Worm (Caenorhabditis elegans) whole organism, early embryonic: ENCODE results near the gene best-15.
A peak's percentile ranks its signal among the peaks of the same experiment; 100 is the strongest.

ENCODE experiments used
- B0310.2 ChIP-seq: sonication (generic microtip); optimal IDR thresholded peaks from 2 replicates; lab custom pipeline; 2016; ENCODE audit warnings: mild to moderate bottlenecking, missing genetic modification characterization, missing compliant biosample characterization
- F13C5.2 ChIP-seq: sonication (generic microtip); optimal IDR thresholded peaks from 2 replicates; lab custom pipeline; 2017; ENCODE audit warnings: mild to moderate bottlenecking, missing genetic modification characterization, inconsistent platforms, missing compliant biosample characterization
- aly-1 ChIP-seq: sonication (generic microtip); optimal IDR thresholded peaks from 2 replicates; lab custom pipeline; 2016; ENCODE audit warnings: missing genetic modification characterization, missing compliant biosample characterization
- ama-1 ChIP-seq: fragments of 150-350 bp; optimal IDR thresholded peaks from 2 replicates; lab custom pipeline; 2014
- ceh-13 ChIP-seq: fragments of 200-800 bp; sonication (Bioruptor generic); optimal IDR thresholded peaks from 2 replicates; lab custom pipeline; 2018; ENCODE audit warnings: mild to moderate bottlenecking, missing genetic modification characterization, missing compliant biosample characterization
- ceh-36 ChIP-seq: sonication (generic microtip); optimal IDR thresholded peaks from 2 replicates; lab custom pipeline; 2016; ENCODE audit warnings: missing genetic modification characterization, inconsistent platforms, missing compliant biosample characterization
- ets-7 ChIP-seq: sonication (generic microtip); optimal IDR thresholded peaks from 2 replicates; lab custom pipeline; 2016; ENCODE audit warnings: missing genotype, missing genetic modification characterization, missing compliant biosample characterization
- flt-1 ChIP-seq: fragments of 200-800 bp; sonication (Bioruptor generic); IDR thresholded peaks from 2 replicates; pipeline ENCODE4 v1.3.6; 2022; ENCODE audit warnings: missing genetic modification characterization, missing compliant biosample characterization
- hmbx-1 ChIP-seq: sonication (generic microtip); optimal IDR thresholded peaks from 2 replicates; lab custom pipeline; 2016; ENCODE audit warnings: mild to moderate bottlenecking, missing genetic modification characterization, missing compliant biosample characterization
- hmg-4 ChIP-seq: fragments of 200-800 bp; sonication (Bioruptor generic); optimal IDR thresholded peaks from 2 replicates; lab custom pipeline; 2018; ENCODE audit warnings: mild to moderate bottlenecking, missing genetic modification characterization, missing compliant biosample characterization
- hnd-1 ChIP-seq: sonication (generic microtip); optimal IDR thresholded peaks from 2 replicates; lab custom pipeline; 2016; ENCODE audit warnings: missing genetic modification characterization, missing compliant biosample characterization
- pes-1 ChIP-seq: fragments of 200-800 bp; sonication (Bioruptor generic); IDR thresholded peaks from 2 replicates; pipeline ENCODE4 v1.3.6; 2022; ENCODE audit warnings: missing genetic modification reagents, missing genetic modification characterization, missing compliant biosample characterization
- scrt-1 ChIP-seq: fragments of 200-800 bp; sonication (Bioruptor generic); IDR thresholded peaks from 2 replicates; pipeline ENCODE4 v1.3.6; 2022; ENCODE audit warnings: missing genetic modification characterization, missing compliant biosample characterization
- sea-1 ChIP-seq: fragments of 200-800 bp; sonication (Bioruptor generic); conservative IDR thresholded peaks from 2 replicates; pipeline ENCODE4 v1.3.6; 2022; ENCODE audit warnings: missing genetic modification characterization, missing compliant biosample characterization
- tbx-11 ChIP-seq: fragments of 200-800 bp; sonication (Bioruptor generic); IDR thresholded peaks from 2 replicates; pipeline ENCODE4 v1.3.6; 2022; ENCODE audit warnings: missing genetic modification characterization, missing compliant biosample characterization
- tbx-37 ChIP-seq: fragments of 200-800 bp; sonication (Bioruptor generic); conservative IDR thresholded peaks from 2 replicates; pipeline ENCODE4 v1.3.6; 2022; ENCODE audit warnings: missing genetic modification reagents, missing genetic modification characterization, missing compliant biosample characterization
- tra-4 ChIP-seq: sonication (generic microtip); optimal IDR thresholded peaks from 2 replicates; lab custom pipeline; 2017; ENCODE audit warnings: missing genetic modification characterization, missing compliant biosample characterization

Gene best-15

DNA sequence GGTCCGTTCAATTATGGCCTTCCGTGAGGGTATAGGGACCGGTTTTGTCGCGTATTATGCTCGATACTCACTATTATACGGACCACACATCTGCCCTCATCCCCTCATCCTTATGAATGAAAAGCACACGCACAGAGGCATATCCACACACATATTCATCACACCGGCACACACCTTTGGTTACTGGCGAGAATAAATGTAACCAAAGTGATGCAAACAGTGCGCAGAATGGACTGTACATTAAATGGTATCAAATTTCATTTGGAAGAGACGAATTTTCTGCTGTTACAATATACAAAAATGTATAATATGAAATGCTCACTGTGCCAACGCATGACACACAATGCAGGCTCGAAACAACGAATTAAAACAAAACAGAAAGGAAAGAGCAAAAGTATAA is 37.6 kb upstream of the best-15 start:
- no peak for TF ChIP-seq B0310.2 (tag; lab: Kevin White, UChicago)
- 0 out of 2 replicates have a peak, but pooled peaks have one; percentile 43 for TF ChIP-seq flt-1
- peak; percentile 21 for TF ChIP-seq hmg-4

DNA sequence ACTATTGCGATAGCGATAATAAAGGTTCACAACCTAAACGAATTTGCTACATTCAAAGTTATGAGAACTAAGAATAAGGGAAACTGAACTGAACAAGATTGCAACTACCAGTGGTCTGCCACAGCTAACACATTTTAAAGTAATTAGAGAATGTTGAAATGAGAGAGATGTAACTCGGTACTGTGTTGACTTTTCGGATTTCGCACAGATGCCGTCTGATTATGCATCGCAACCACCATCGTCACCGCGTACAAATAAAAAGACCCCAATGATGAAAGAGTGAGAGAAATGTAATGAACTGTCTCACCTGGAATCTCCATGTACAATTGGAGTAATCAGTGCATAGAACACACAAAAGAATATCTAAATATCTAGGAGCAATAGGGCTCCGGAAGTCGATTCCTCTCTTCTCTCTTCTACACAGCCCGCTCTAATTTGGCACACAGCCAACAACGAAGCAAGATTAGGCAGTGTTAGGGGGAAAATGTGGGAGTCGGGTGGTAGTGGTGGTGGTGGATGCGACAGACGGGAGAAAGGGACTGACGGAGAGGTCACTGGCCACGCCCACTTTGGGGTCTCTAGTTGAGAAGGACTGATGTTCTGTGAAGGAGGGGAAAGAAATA is 36.7 kb upstream of the best-15 start, which contains the start of gene F13E9.11:
F13E9.11 (minus strand) TSS at position 507 of the 623 bp plus-strand sequence.
- TF ChIP-seq ceh-13 (GFP tag; lab: Kevin White, UChicago) (no peak), ets-7 (peak; percentile 51), scrt-1 (GFP tag; lab: Robert Waterston, UW) (no peak), tbx-11 (GFP tag; lab: Robert Waterston, UW) (0 out of 2 replicates have a peak, but pooled peaks have one; percentile 48), hmg-4 (peak; percentile 10)

DNA sequence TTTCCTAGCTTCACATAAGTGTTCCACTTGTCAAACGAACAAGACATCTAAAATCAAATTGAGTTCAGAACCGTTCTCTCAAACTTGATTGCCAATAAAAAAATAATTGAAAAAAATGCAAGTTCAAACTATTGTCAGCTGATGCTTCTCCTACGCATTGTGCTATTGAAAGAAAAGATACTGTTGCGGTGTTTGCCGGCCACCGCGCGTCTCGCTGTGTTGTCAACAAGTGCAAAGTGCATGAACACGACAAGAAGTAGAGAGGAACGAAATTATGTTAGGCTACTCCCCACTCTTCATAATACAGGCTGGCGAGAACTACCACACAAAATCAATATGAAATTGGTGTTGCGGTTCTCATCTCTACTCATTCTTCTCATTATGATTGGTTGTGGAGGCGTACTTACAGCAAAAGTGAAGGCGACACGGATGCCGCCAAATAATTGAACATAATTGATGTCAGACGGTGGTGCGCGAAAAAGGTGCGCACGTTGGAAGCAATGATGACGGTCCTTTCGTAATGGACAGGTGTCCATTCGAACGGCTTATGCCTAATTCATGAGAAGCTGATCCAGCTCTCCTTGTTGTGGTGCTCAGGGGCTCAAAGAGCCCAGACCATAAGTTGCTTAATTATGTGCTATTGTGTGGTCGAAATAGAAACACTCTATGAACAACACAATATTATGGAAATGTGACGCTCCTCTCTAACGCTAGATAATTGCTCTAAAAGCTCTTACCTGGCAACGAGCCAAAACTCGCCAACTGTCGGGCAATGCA is 35.5 kb upstream of the best-15 start:
- TF ChIP-seq tbx-37 (no peak), hmbx-1 (tag; lab: Kevin White, UChicago) (no peak), ceh-36 (tag; lab: Kevin White, UChicago) (no peak), flt-1 (no peak), aly-1 (tag; lab: Kevin White, UChicago) (no peak), scrt-1 (GFP tag; lab: Robert Waterston, UW) (no peak), tra-4 (tag; lab: Kevin White, UChicago) (no peak), F13C5.2 (tag; lab: Kevin White, UChicago) (no peak), hmg-4 (no peak), sea-1 (GFP tag; lab: Robert Waterston, UW) (no peak), B0310.2 (tag; lab: Kevin White, UChicago) (no peak), tbx-11 (GFP tag; lab: Robert Waterston, UW) (no peak), ets-7 (no peak), pes-1 (no peak), ama-1 (lab: Kevin White, UChicago) (no peak)

DNA sequence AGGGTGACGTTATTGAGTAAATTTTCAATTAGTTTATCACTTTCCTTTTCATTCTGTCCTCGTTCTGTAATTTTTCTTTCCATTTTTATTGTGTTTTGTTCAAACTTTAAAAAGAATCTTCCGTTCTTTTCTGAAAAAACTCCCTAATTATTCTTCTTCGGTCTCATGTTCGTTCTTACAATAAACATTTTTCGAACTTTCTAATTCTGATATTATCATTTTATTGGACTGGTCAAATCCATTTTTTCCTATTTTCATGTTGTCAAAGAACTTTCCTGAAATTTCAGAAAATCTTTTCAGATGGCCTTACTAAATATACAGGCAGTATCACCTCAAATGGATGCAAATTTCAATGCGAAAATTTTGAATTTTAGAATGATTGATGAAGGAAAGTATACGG is 32.0 kb upstream of the best-15 start, which contains the start of gene nish-1:
nish-1 (plus strand) TSS at position 301 of the 400 bp plus-strand sequence.
- TF ChIP-seq ama-1 (lab: Kevin White, UChicago): no peak
- TF ChIP-seq ceh-13 (GFP tag; lab: Kevin White, UChicago): no peak
- no peak for TF ChIP-seq sea-1 (GFP tag; lab: Robert Waterston, UW)
- TF ChIP-seq ets-7: no peak
- TF ChIP-seq tbx-37: no peak
- no peak for TF ChIP-seq B0310.2 (tag; lab: Kevin White, UChicago)
- TF ChIP-seq F13C5.2 (tag; lab: Kevin White, UChicago): no peak
- TF ChIP-seq hmbx-1 (tag; lab: Kevin White, UChicago): no peak
- TF ChIP-seq tra-4 (tag; lab: Kevin White, UChicago): no peak
- no peak for TF ChIP-seq flt-1
- no peak for TF ChIP-seq hnd-1 (tag; lab: Kevin White, UChicago)
- no peak for TF ChIP-seq hmg-4
- TF ChIP-seq aly-1 (tag; lab: Kevin White, UChicago): no peak

ce11 chrIV:10861102-10861501 is 29.1 kb upstream of the best-15 start, which contains the start of gene rbm-22:
Gene rbm-22, plus strand, starts transcription at chrIV:10861402.
- no peak for TF ChIP-seq ets-7
- no peak for TF ChIP-seq scrt-1 (GFP tag; lab: Robert Waterston, UW)
- no peak for TF ChIP-seq sea-1 (GFP tag; lab: Robert Waterston, UW)
- no peak for TF ChIP-seq tbx-11 (GFP tag; lab: Robert Waterston, UW)
- TF ChIP-seq aly-1 (tag; lab: Kevin White, UChicago): no peak

DNA sequence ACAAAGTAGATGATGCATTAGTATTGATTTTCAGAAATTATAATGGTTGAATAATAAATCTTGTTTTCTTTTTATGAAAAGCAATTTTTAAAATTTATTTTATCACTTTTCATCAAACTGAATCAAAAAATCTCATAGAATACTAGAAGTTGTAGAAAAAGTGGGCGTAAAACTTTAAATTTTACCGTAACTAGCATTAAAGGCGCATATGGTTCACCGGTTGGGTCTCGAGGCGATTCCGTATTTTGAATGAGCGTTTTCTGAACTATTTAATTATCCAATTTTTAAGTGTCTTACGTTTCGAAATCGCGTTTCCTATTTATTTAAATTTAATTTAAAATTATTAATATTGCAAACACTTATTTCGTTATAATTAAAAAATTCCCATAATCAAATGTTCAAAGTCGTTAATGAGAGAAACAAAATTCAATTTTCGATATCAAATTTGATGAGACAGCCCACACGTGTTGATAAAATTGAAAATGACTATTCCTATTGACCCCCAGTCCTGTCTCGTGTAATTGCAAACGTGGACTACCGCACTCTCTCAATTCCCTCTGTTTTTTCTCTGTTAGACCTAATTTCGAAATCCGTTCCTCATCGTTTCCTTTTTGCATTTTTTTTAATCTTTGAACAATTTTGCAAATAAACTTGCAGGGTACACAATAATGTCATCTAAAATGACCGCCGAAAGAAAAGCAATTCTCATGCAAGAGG is 26.4 kb upstream of the best-15 start, which contains the start of the genes T11G6.2 and hars-1:
T11G6.2 (minus strand) TSS at position 197 of the 717 bp plus-strand sequence.
hars-1 (plus strand) TSS at position 658 of the 717 bp plus-strand sequence.
- no peak for TF ChIP-seq scrt-1 (GFP tag; lab: Robert Waterston, UW)
- TF ChIP-seq tra-4 (tag; lab: Kevin White, UChicago): no peak
- TF ChIP-seq hmbx-1 (tag; lab: Kevin White, UChicago): no peak
- TF ChIP-seq flt-1: no peak
- no peak for TF ChIP-seq tbx-37
- no peak for TF ChIP-seq ceh-36 (tag; lab: Kevin White, UChicago)
- TF ChIP-seq ama-1 (lab: Kevin White, UChicago): no peak
- TF ChIP-seq sea-1 (GFP tag; lab: Robert Waterston, UW): no peak
- no peak for TF ChIP-seq aly-1 (tag; lab: Kevin White, UChicago)
- TF ChIP-seq ceh-13 (GFP tag; lab: Kevin White, UChicago): no peak
- TF ChIP-seq B0310.2 (tag; lab: Kevin White, UChicago): no peak
- no peak for TF ChIP-seq pes-1
- no peak for TF ChIP-seq hmg-4
- no peak for TF ChIP-seq tbx-11 (GFP tag; lab: Robert Waterston, UW)

ce11 chrIV:10855946-10856345 is 23.9 kb upstream of the best-15 start:
- TF ChIP-seq ets-7 (no peak), B0310.2 (tag; lab: Kevin White, UChicago) (no peak), flt-1 (no peak), F13C5.2 (tag; lab: Kevin White, UChicago) (no peak), scrt-1 (GFP tag; lab: Robert Waterston, UW) (no peak), aly-1 (tag; lab: Kevin White, UChicago) (no peak), hmbx-1 (tag; lab: Kevin White, UChicago) (no peak), tra-4 (tag; lab: Kevin White, UChicago) (no peak), ama-1 (lab: Kevin White, UChicago) (no peak), sea-1 (GFP tag; lab: Robert Waterston, UW) (no peak), hnd-1 (tag; lab: Kevin White, UChicago) (no peak), tbx-37 (no peak), tbx-11 (GFP tag; lab: Robert Waterston, UW) (no peak), ceh-13 (GFP tag; lab: Kevin White, UChicago) (no peak), hmg-4 (no peak), ceh-36 (tag; lab: Kevin White, UChicago) (no peak), pes-1 (no peak)
